Worm (Caenorhabditis elegans) whole organism, late embryonic: ENCODE measurements around the gene asp-12.
A peak's percentile ranks its signal among the peaks of the same experiment; 100 is the strongest.

ENCODE experiments used
- F13H6.1 ChIP-seq: sonication (generic microtip); optimal IDR thresholded peaks from 2 replicates; lab custom pipeline; 2016; ENCODE audit warnings: missing genetic modification characterization, missing compliant biosample characterization
- K09A11.1 ChIP-seq: sonication (generic microtip); optimal IDR thresholded peaks from 2 replicates; lab custom pipeline; 2017; ENCODE audit warnings: antibody characterized with exemption, mild to moderate bottlenecking, missing genetic modification characterization, missing compliant biosample characterization; ENCODE audit not compliant: insufficient read depth
- ahr-1 ChIP-seq: sonication (generic microtip); optimal IDR thresholded peaks from 2 replicates; lab custom pipeline; 2016; ENCODE audit warnings: missing genetic modification characterization, missing compliant biosample characterization
- ama-1 ChIP-seq: fragments of 150-350 bp; optimal IDR thresholded peaks from 2 replicates; lab custom pipeline; 2014
- ceh-18 ChIP-seq: sonication (generic microtip); optimal IDR thresholded peaks from 2 replicates; lab custom pipeline; 2016; ENCODE audit warnings: missing genetic modification characterization, missing compliant biosample characterization
- ceh-2 ChIP-seq: sonication (generic microtip); optimal IDR thresholded peaks from 2 replicates; lab custom pipeline; 2016; ENCODE audit warnings: missing genotype, missing genetic modification characterization, missing compliant biosample characterization
- ceh-24 ChIP-seq: sonication (generic microtip); optimal IDR thresholded peaks from 2 replicates; lab custom pipeline; 2016; ENCODE audit warnings: mild to moderate bottlenecking, missing genetic modification characterization, missing compliant biosample characterization
- ceh-30 ChIP-seq: fragments of 150-350 bp; optimal IDR thresholded peaks from 2 replicates; lab custom pipeline; 2014; ENCODE audit warnings: missing biosample characterization, missing genetic modification characterization
- ceh-48 ChIP-seq: sonication (generic microtip); optimal IDR thresholded peaks from 2 replicates; lab custom pipeline; 2016; ENCODE audit warnings: missing genetic modification characterization, inconsistent platforms, missing compliant biosample characterization
- ceh-6 ChIP-seq: fragments of 200-800 bp; sonication (Bioruptor generic); optimal IDR thresholded peaks from 2 replicates; lab custom pipeline; 2018; ENCODE audit warnings: mild to moderate bottlenecking, missing genetic modification characterization, missing compliant biosample characterization
- ceh-9 ChIP-seq: sonication (generic microtip); optimal IDR thresholded peaks from 2 replicates; lab custom pipeline; 2016; ENCODE audit warnings: mild to moderate bottlenecking, missing genetic modification characterization, inconsistent platforms, missing compliant biosample characterization
- che-1 ChIP-seq: sonication (generic microtip); optimal IDR thresholded peaks from 2 replicates; lab custom pipeline; 2016; ENCODE audit warnings: mild to moderate bottlenecking, missing genetic modification characterization, missing compliant biosample characterization
- dmd-4 ChIP-seq: sonication (generic microtip); optimal IDR thresholded peaks from 2 replicates; lab custom pipeline; 2016; ENCODE audit warnings: borderline replicate concordance, missing genetic modification characterization, missing compliant biosample characterization
- elt-2 ChIP-seq: sonication (generic microtip); optimal IDR thresholded peaks from 2 replicates; lab custom pipeline; 2016; ENCODE audit warnings: missing genetic modification reagents, missing genetic modification characterization, missing compliant biosample characterization
- eyg-1 ChIP-seq: sonication (generic microtip); optimal IDR thresholded peaks from 2 replicates; lab custom pipeline; 2016; ENCODE audit warnings: missing genotype, missing genetic modification characterization, missing compliant biosample characterization
- fax-1 ChIP-seq: sonication (generic microtip); optimal IDR thresholded peaks from 2 replicates; lab custom pipeline; 2016; ENCODE audit warnings: missing genotype, missing genetic modification characterization, missing compliant biosample characterization
- fkh-6 ChIP-seq: sonication (generic microtip); optimal IDR thresholded peaks from 2 replicates; lab custom pipeline; 2016; ENCODE audit warnings: missing genetic modification characterization, missing compliant biosample characterization
- gmeb-2 ChIP-seq: sonication (generic microtip); optimal IDR thresholded peaks from 2 replicates; lab custom pipeline; 2016; ENCODE audit warnings: missing genetic modification characterization, inconsistent platforms, missing compliant biosample characterization
- hlh-13 ChIP-seq: fragments of 200-800 bp; sonication (Bioruptor generic); optimal IDR thresholded peaks from 2 replicates; lab custom pipeline; 2018; ENCODE audit warnings: mild to moderate bottlenecking, missing genetic modification characterization, missing compliant biosample characterization
- hlh-30 ChIP-seq: sonication (generic microtip); optimal IDR thresholded peaks from 2 replicates; lab custom pipeline; 2017; ENCODE audit warnings: antibody characterized with exemption, missing genetic modification characterization, missing compliant biosample characterization; ENCODE audit not compliant: insufficient read depth
- hlh-8 ChIP-seq: sonication (generic microtip); optimal IDR thresholded peaks from 2 replicates; lab custom pipeline; 2016; ENCODE audit warnings: missing genotype, missing genetic modification characterization, missing compliant biosample characterization
- mec-3 ChIP-seq: sonication (generic microtip); optimal IDR thresholded peaks from 2 replicates; lab custom pipeline; 2016; ENCODE audit warnings: borderline replicate concordance, missing genetic modification characterization, missing compliant biosample characterization
- nfya-1 ChIP-seq: sonication (generic microtip); optimal IDR thresholded peaks from 2 replicates; lab custom pipeline; 2017; ENCODE audit warnings: missing genetic modification characterization, mild to moderate bottlenecking, missing compliant biosample characterization, antibody characterized with exemption, moderate library complexity
- npax-4 ChIP-seq: sonication (generic microtip); optimal IDR thresholded peaks from 2 replicates; lab custom pipeline; 2016; ENCODE audit warnings: missing genetic modification characterization, missing compliant biosample characterization
- pat-9 ChIP-seq: fragments of 200-800 bp; sonication (Bioruptor generic); optimal IDR thresholded peaks from 2 replicates; lab custom pipeline; 2018; ENCODE audit warnings: mild to moderate bottlenecking, missing genetic modification characterization, moderate library complexity, missing compliant biosample characterization
- pha-4 ChIP-seq: fragments of 150-350 bp; optimal IDR thresholded peaks from 2 replicates; lab custom pipeline; 2018; ENCODE audit warnings: missing biosample characterization, missing genetic modification reagents, missing genetic modification characterization
- sdc-2 ChIP-seq: sonication (generic microtip); optimal IDR thresholded peaks from 2 replicates; lab custom pipeline; 2016; ENCODE audit warnings: missing genotype, missing genetic modification characterization, missing compliant biosample characterization
- tbx-7 ChIP-seq: sonication (generic microtip); optimal IDR thresholded peaks from 2 replicates; lab custom pipeline; 2016; ENCODE audit warnings: missing genotype, missing genetic modification characterization, missing compliant biosample characterization
- ttx-3 ChIP-seq: sonication (generic microtip); optimal IDR thresholded peaks from 2 replicates; lab custom pipeline; 2016; ENCODE audit warnings: missing genetic modification reagents, missing genetic modification characterization, missing compliant biosample characterization
- unc-42 ChIP-seq: sonication (generic microtip); optimal IDR thresholded peaks from 2 replicates; lab custom pipeline; 2016; ENCODE audit warnings: missing genotype, missing genetic modification characterization, missing compliant biosample characterization
- unc-55 ChIP-seq: sonication (generic microtip); optimal IDR thresholded peaks from 2 replicates; lab custom pipeline; 2017; ENCODE audit warnings: missing biosample characterization, missing genetic modification reagents, missing genetic modification characterization
- unc-86 ChIP-seq: sonication (generic microtip); optimal IDR thresholded peaks from 2 replicates; lab custom pipeline; 2016; ENCODE audit warnings: missing genetic modification characterization, missing compliant biosample characterization
- ztf-16 ChIP-seq: sonication (generic microtip); optimal IDR thresholded peaks from 2 replicates; lab custom pipeline; 2017; ENCODE audit warnings: missing genetic modification characterization, missing compliant biosample characterization

asp-12 gene

DNA sequence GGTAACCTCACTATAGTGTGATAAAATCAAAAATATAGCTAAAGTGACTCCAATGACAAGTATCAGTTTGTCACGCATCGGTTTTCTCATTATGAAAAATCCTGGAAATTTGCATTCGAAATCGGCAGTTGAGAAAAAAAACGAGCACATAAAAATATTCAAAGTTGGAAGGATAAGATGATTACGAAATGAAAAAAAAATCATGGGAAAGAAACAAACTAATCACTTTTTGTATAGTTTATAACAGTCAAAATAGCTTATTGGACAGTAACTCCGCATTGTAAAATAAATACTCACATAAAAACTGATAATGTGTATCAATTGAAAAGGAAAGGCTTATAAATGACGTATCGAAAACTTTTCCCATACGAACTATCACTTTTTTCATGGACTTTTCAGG, 26.2 kb upstream of the asp-12 start, which contains the start of gene C16D9.4:
Gene C16D9.4 (minus strand): TSS at position 101 of the 400 bp plus-strand sequence.
- TF ChIP-seq ceh-6 (GFP tag; lab: Kevin White, UChicago): no peak
- no peak for TF ChIP-seq unc-55 (GFP tag; lab: Kevin White, UChicago)
- TF ChIP-seq fax-1 (tag; lab: Kevin White, UChicago): no peak

DNA sequence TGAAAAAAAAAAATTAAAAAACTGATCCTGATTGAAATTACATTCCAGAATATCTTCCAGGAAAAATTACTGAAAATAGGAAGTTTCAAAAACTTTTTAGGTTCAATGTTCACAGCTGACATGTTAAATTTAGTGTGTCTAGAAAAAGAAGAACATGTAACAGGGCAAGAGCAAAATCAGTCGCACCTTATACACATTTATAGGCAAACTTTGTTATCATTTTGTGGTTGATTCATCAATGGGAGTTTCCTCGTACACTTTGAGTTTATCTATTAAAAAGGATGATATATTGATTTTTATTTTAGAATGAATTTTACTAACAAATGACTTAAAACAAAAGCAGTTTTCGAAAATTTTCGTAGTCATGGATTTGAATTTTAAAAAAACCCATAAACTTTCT, 25.8 kb upstream of the asp-12 start:
- no peak for TF ChIP-seq F13H6.1 (tag; lab: Kevin White, UChicago)
- TF ChIP-seq ceh-24 (tag; lab: Kevin White, UChicago): no peak
- no peak for TF ChIP-seq ztf-16
- TF ChIP-seq hlh-30 (tag; lab: Kevin White, UChicago): no peak
- no peak for TF ChIP-seq unc-42 (tag; lab: Kevin White, UChicago)
- no peak for TF ChIP-seq ttx-3 (tag; lab: Kevin White, UChicago)
- TF ChIP-seq hlh-13: no peak
- no peak for TF ChIP-seq mec-3 (tag; lab: Kevin White, UChicago)
- no peak for TF ChIP-seq sdc-2 (tag; lab: Kevin White, UChicago)
- no peak for TF ChIP-seq dmd-4 (tag; lab: Kevin White, UChicago)
- no peak for TF ChIP-seq hlh-8
- no peak for TF ChIP-seq eyg-1 (tag; lab: Kevin White, UChicago)
- no peak for TF ChIP-seq npax-4 (tag; lab: Kevin White, UChicago)
- TF ChIP-seq, all 69 proteins: peak for 0

DNA sequence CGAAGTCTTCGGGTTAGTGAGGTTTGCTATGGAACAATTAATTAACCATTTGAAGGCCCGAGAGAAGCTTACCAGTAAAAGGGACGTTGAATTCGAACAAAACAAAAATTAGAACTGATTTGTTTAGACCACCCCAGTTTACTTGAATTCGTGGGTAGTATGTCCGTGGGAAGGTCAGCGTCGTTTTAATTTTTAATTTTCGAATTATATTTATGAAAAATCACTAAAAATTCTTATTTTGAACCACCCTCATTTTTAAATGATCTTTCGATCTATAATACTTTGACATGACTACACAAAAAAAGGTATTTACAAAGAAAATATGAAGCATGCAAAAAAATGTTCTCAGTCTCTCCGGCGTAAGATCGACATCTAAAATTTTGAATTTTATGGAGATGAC, 23.6 kb upstream of the asp-12 start, which contains the start of gene C16D9.5:
Gene C16D9.5 (minus strand): TSS at position 101 of the 400 bp plus-strand sequence.
- TF ChIP-seq pat-9 (tag; lab: Kevin White, UChicago): no peak
- no peak for TF ChIP-seq pha-4 (tag; lab: Kevin White, UChicago)
- no peak for TF ChIP-seq ama-1 (lab: Kevin White, UChicago)
- TF ChIP-seq F13H6.1 (tag; lab: Kevin White, UChicago): no peak
- TF ChIP-seq ceh-18 (tag; lab: Kevin White, UChicago): no peak
- no peak for TF ChIP-seq che-1 (tag; lab: Kevin White, UChicago)
- TF ChIP-seq unc-55 (GFP tag; lab: Kevin White, UChicago): no peak

DNA sequence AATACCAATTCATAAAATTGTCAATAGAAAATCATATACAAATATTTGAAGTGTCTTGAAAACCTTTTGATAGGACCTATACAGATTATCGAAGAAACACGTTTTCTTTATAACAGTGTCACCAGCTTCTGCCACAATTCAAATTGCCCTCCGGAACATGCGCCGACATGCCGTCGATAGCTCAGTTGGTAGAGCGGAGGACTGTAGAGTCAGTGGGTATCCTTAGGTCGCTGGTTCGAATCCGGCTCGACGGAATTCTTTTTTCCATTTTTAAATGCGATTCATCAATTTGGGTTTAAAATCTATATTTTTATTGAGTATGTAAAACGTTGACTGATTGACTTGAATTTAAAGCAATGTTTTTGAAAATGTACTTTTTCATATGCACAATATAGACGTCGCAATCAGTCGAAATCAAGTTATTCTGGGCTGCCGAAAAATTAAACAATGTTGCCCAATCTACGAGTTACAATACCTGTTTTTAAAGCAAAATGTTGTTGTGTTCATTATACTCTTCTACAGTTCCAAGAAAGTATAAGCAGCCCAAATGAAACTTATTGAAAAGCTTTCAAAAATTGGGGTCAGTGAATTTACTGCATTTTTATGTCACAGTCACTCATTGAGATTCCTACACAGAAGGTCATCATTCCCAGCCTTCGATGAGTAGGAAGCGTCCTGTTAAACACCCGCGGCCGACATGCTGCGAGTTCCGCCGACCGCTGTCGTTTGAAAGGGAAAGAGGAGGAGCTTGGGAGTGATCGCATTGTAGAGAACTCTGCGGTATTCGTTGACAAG, 21.5 kb upstream of the asp-12 start:
- TF ChIP-seq nfya-1 (tag; lab: Kevin White, UChicago) (no peak), elt-2 (tag; lab: Kevin White, UChicago) (peak; percentile 32), che-1 (tag; lab: Kevin White, UChicago) (no peak), fkh-6 (tag; lab: Kevin White, UChicago) (peak; percentile 2), ama-1 (lab: Kevin White, UChicago) (peak; percentile 74), ceh-2 (tag; lab: Kevin White, UChicago) (no peak), ceh-48 (tag; lab: Kevin White, UChicago) (no peak)

DNA sequence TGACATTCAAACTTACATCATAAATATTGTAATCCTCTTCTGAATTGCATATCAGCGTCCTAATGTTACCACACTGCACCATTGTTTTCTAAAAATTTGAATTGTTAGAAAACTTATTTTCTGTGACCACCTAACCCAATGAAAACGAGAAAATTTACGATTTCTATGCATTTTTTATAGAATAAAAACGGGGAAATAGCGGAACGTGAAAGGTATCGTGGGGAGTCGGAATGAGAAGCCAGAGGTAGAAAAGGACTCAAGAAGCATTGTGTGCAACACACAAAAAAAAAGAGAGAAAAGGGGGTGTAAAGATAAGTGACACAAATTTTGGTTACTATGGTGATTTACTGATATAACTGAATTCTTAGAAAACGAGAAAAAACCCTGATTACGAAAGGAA, 18.8 kb upstream of the asp-12 start, which contains the start of gene C16D9.6:
Gene C16D9.6 (minus strand): TSS at position 101 of the 400 bp plus-strand sequence.
- TF ChIP-seq hlh-30 (tag; lab: Kevin White, UChicago) (no peak), ceh-9 (tag; lab: Kevin White, UChicago) (no peak), ceh-30 (no peak), unc-42 (tag; lab: Kevin White, UChicago) (no peak), unc-86 (tag; lab: Kevin White, UChicago) (no peak)
- TF ChIP-seq, all 69 proteins: peak for 0

DNA sequence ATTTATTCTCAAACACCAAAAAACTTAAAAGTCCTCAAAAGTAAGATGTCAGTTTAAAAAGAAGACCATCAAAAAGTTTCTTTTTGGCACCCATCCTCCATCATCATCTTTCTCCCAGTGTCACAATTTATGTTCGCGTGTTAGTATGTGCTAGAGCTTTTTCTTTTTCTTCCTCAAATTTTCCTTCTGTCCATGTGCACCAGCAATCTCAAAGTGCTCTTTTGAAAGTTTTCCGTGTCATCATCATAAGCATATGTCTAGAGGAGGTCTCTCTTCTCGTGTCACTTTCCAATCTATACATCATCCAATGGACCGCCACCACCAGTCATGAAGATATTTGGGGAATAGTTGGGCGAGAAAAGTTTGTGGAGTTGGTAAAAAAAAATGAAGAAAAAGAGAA, 17.9 kb upstream of the asp-12 start:
- TF ChIP-seq K09A11.1 (tag; lab: Kevin White, UChicago) (no peak), tbx-7 (tag; lab: Kevin White, UChicago) (no peak), ahr-1 (tag; lab: Kevin White, UChicago) (no peak), unc-55 (GFP tag; lab: Kevin White, UChicago) (no peak), gmeb-2 (tag; lab: Kevin White, UChicago) (no peak)
